Fruit fly (Drosophila melanogaster) whole organism, wandering third instar larva: ENCODE results near the gene holn1.

ENCODE experiments used
- CG32264 ChIP-seq: fragments of 200-800 bp; sonication (Bioruptor generic); optimal IDR thresholded peaks from 2 replicates; lab custom pipeline; 2016; ENCODE audit warnings: missing biosample characterization, missing genetic modification characterization
- Hnf4 ChIP-seq: fragments of 200-800 bp; sonication (Bioruptor generic); optimal IDR thresholded peaks from 2 replicates; lab custom pipeline; 2016; ENCODE audit warnings: missing biosample characterization, mild to moderate bottlenecking, missing genetic modification characterization
- Jra ChIP-seq: sonication (Bioruptor generic); optimal IDR thresholded peaks from 2 replicates; lab custom pipeline; 2016; ENCODE audit warnings: missing biosample characterization, missing genetic modification characterization
- br ChIP-seq: fragments of 200-800 bp; sonication (Bioruptor generic); optimal IDR thresholded peaks from 2 replicates; lab custom pipeline; 2016; ENCODE audit warnings: missing biosample characterization, missing genetic modification characterization
- lola ChIP-seq: fragments of >200 bp; optimal IDR thresholded peaks from 2 replicates; lab custom pipeline; 2017; ENCODE audit warnings: missing biosample characterization, missing genetic modification characterization
- pan ChIP-seq: fragments of >200 bp; optimal IDR thresholded peaks from 2 replicates; lab custom pipeline; 2017
- psq ChIP-seq: fragments of 200-800 bp; sonication (Bioruptor generic); optimal IDR thresholded peaks from 3 replicates; lab custom pipeline; 2017; ENCODE audit warnings: missing biosample characterization, mild to moderate bottlenecking, missing genetic modification characterization, moderate library complexity
- rgr ChIP-seq: fragments of 200-800 bp; sonication (Bioruptor generic); optimal IDR thresholded peaks from 3 replicates; lab custom pipeline; 2016; ENCODE audit warnings: missing biosample characterization, mild to moderate bottlenecking, missing genetic modification characterization

DNA sequence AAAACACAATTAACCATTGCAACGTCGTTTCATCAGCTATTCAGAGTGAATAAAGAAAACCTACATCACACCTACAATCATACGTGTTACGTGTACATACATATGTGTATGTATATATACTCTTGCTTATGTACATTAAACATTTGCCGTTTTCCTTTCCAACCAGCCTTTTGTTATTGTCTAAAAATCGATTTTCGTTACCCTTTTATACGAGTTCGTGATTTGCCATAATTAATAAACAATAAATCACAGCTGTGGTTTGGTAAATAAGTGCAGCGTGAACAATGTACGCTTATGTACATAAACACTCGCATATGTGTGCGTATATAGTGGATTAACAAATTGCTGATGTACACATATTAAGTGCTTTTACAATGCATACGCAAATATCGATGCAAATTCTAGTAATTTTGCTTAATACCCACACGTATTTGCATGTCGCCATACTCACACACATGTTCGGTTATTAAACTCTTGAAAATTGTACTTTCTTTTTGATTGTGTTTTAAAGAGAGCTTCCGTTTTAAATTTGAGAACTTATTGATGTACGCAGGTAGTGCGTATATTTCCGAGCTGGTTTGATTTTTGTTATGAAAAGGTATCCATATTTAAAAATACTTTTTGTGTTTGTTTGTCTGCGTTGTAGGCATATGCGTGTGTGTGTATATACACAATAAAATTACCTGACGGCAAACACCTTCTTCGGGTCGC, 38.8 kb upstream of the holn1 start:
- no peak for TF ChIP-seq br (GFP tag; lab: Kevin White, UChicago)
- no peak for TF ChIP-seq CG32264 (GFP tag; lab: Kevin White, UChicago)
- TF ChIP-seq Hnf4: no peak
- TF ChIP-seq pan (lab: Kevin White, UChicago): no peak
- peak; percentile 36 for TF ChIP-seq Jra (GFP tag; lab: Kevin White, UChicago)
- no peak for TF ChIP-seq lola (GFP tag; lab: Kevin White, UChicago)
- no peak for TF ChIP-seq rgr
- TF ChIP-seq psq (GFP tag; lab: Kevin White, UChicago): no peak
